Fruit fly (Drosophila melanogaster): Measurements from ENCODE around the gene CG14000.

CG14000 gene

dm6 chr2L:5925637-5926036 is 15.5 kb upstream of the CG14000 start, which contains the start of gene dsf:
dsf (plus strand) TSS chr2L:5925937.
- TF ChIP-seq brk (GFP tag; optimal IDR thresholded peaks at IDR 0.05): no peak
- TF ChIP-seq Mio (GFP tag; optimal IDR thresholded peaks at IDR 0.05): no peak
- TF ChIP-seq rgr (GFP tag; optimal IDR thresholded peaks at IDR 0.05): no peak
- no peak for TF ChIP-seq Dfd (GFP tag; optimal IDR thresholded peaks at IDR 0.05)
- TF ChIP-seq Hnf4 (GFP tag; optimal IDR thresholded peaks at IDR 0.05): no peak
- no peak for TF ChIP-seq pan (optimal IDR thresholded peaks at IDR 0.05)

- TF ChIP-seq Rel (GFP tag; optimal IDR thresholded peaks at IDR 0.05) (no peak), Rel (tag; optimal IDR thresholded peaks at IDR 0.05) (no peak), Myc (optimal IDR thresholded peaks at IDR 0.05) (no peak), CG9705 (GFP tag; optimal IDR thresholded peaks at IDR 0.05) (no peak), rgr (GFP tag; optimal IDR thresholded peaks at IDR 0.05) (no peak), pan (optimal IDR thresholded peaks at IDR 0.05) (no peak), Hr78 (GFP tag; optimal IDR thresholded peaks at IDR 0.05) (no peak), Jra (GFP tag; optimal IDR thresholded peaks at IDR 0.05) (no peak), foxo (GFP tag; optimal IDR thresholded peaks at IDR 0.05) (no peak)
These were observed 15.1 kb upstream of the CG14000 start for dm6 chr2L:5925164-5925563.

- TF ChIP-seq tai (GFP tag; optimal IDR thresholded peaks at IDR 0.05) (no peak), foxo (GFP tag; optimal IDR thresholded peaks at IDR 0.05) (no peak), jim (GFP tag; optimal IDR thresholded peaks at IDR 0.05) (no peak), dl (GFP tag; optimal IDR thresholded peaks at IDR 0.05; ENCODE audit: insufficient read depth in 1 of 2, partially characterized antibody in 2 of 2) (no peak), Dif (GFP tag; optimal IDR thresholded peaks at IDR 0.05; ENCODE audit: partially characterized antibody) (peak; percentile 21)
These were observed 13.6 kb upstream of the CG14000 start, which contains the start of gene CG9016 for dm6 chr2L:5923603-5924138. CG9016 (minus strand) TSS chr2L:5923653.

DNA sequence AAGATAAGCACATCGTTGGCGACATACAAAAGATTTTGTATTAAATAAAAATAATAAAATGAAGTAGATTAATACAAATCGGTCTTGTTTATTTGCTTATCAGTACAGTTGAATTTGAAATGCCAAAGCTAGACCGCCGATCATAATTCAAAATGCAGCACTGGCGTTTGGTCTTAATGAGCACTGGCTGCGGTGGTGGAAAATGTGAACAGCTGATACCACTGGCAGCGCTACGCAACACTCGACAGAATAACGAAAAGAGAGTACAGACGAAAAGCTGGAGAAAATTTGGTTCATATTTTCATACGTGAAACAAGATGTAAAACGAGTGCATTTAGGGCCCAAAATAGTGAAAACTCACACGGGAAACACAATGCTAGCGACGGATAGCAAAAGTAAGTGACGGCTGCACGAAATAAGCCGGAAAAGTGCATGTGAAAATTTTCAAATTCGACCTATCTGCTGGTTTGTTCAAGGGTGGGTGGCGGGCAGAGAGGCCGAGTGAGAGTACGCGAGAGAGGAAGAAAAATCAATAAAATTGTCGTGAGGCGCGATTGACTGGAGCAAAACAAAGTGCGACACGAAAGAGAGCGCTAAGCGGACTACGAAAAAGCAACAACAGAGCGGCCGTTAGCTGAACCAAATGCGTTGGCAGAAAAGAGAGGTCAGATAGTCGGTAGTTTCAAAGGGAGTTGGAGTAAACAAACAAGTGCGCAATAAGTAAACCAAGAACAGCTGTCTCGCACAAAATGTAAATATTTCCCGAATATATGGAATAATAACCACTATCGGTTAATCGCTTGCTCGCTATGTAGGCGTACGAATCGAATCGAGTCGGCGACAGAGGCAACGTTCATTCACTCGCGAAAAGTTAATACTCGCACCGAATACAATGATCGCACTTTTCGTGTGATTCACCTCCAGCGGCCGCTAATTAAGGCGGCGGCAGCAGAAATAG is 2.9 kb downstream of the CG14000 start, which contains the start of gene bchs:
bchs (plus strand) TSS at position 277 of the 958 bp plus-strand sequence.
- TF ChIP-seq psq (GFP tag; optimal IDR thresholded peaks at IDR 0.05): peak; percentile 98
- peak; percentile 82 for TF ChIP-seq OdsH (GFP tag; optimal IDR thresholded peaks at IDR 0.05)
- TF ChIP-seq Jra (GFP tag; optimal IDR thresholded peaks at IDR 0.05): no peak
- TF ChIP-seq Mio (GFP tag; optimal IDR thresholded peaks at IDR 0.05): no peak
- no peak for TF ChIP-seq Dfd (GFP tag; optimal IDR thresholded peaks at IDR 0.05)
- no peak for TF ChIP-seq N (GFP tag; optimal IDR thresholded peaks at IDR 0.05)
- TF ChIP-seq dsf (GFP tag; optimal IDR thresholded peaks at IDR 0.05; ENCODE audit: borderline replicate concordance): no peak
- TF ChIP-seq rgr (GFP tag; optimal IDR thresholded peaks at IDR 0.05): peak; percentile 86
- peak; percentile 67 for TF ChIP-seq br (GFP tag; optimal IDR thresholded peaks at IDR 0.05)
- TF ChIP-seq sv (GFP tag; optimal IDR thresholded peaks at IDR 0.05): peak; percentile 56
- no peak for TF ChIP-seq CG9705 (GFP tag; optimal IDR thresholded peaks at IDR 0.05)
- TF ChIP-seq CrebA (GFP tag; optimal IDR thresholded peaks at IDR 0.05; ENCODE audit: borderline replicate concordance): peak; percentile 78
- peak; percentile 41 for TF ChIP-seq HLH106 (tag; optimal IDR thresholded peaks at IDR 0.05)
- TF ChIP-seq pan (optimal IDR thresholded peaks at IDR 0.05): no peak
- TF ChIP-seq Sp1 (GFP tag; optimal IDR thresholded peaks at IDR 0.05): peak; percentile 53
- TF ChIP-seq tai (GFP tag; optimal IDR thresholded peaks at IDR 0.05): no peak
- TF ChIP-seq h (GFP tag; optimal IDR thresholded peaks at IDR 0.05): peak; percentile 87
- no peak for TF ChIP-seq Rel (GFP tag; optimal IDR thresholded peaks at IDR 0.05)
- TF ChIP-seq Rel (tag; optimal IDR thresholded peaks at IDR 0.05): peak; percentile 97
- TF ChIP-seq foxo (GFP tag; optimal IDR thresholded peaks at IDR 0.05): peak in 1 of 2 experiments; percentile 14
- TF ChIP-seq woc (GFP tag; optimal IDR thresholded peaks at IDR 0.05): no peak
- TF ChIP-seq usp (GFP tag; optimal IDR thresholded peaks at IDR 0.05): no peak
- no peak for TF ChIP-seq CG32264 (GFP tag; optimal IDR thresholded peaks at IDR 0.05)
- TF ChIP-seq Vsx2 (GFP tag; optimal IDR thresholded peaks at IDR 0.05; ENCODE audit: partially characterized antibody): no peak
- TF ChIP-seq Abd-B (GFP tag; optimal IDR thresholded peaks at IDR 0.05): no peak
- TF ChIP-seq fru (GFP tag; optimal IDR thresholded peaks at IDR 0.05): no peak
- no peak for TF ChIP-seq Hr78 (GFP tag; optimal IDR thresholded peaks at IDR 0.05)
- no peak for TF ChIP-seq dl (GFP tag; optimal IDR thresholded peaks at IDR 0.05; ENCODE audit: insufficient read depth in 1 of 2, partially characterized antibody in 2 of 2)
- TF ChIP-seq Dif (GFP tag; optimal IDR thresholded peaks at IDR 0.05; ENCODE audit: partially characterized antibody): peak; percentile 21
- TF ChIP-seq ey (GFP tag; optimal IDR thresholded peaks at IDR 0.05): no peak
- peak; percentile 5 for TF ChIP-seq sage (GFP tag; optimal IDR thresholded peaks at IDR 0.05)
- TF ChIP-seq Myc (optimal IDR thresholded peaks at IDR 0.05): peak; percentile 39
- TF ChIP-seq GATAd (GFP tag; optimal IDR thresholded peaks at IDR 0.05): peak; percentile 23
- no peak for TF ChIP-seq jim (GFP tag; optimal IDR thresholded peaks at IDR 0.05)
- no peak for TF ChIP-seq lola (GFP tag; optimal IDR thresholded peaks at IDR 0.05)
- no peak for TF ChIP-seq brk (GFP tag; optimal IDR thresholded peaks at IDR 0.05)
- TF ChIP-seq Hnf4 (GFP tag; optimal IDR thresholded peaks at IDR 0.05): peak; percentile 6
- no peak for TF ChIP-seq dmrt93B (GFP tag; optimal IDR thresholded peaks at IDR 0.05)
- TF ChIP-seq Hr83 (GFP tag; optimal IDR thresholded peaks at IDR 0.05; ENCODE audit: poor library complexity, severe bottlenecking): peak; percentile 98

Measured in whole organism, wandering third instar larva.